Worm (Caenorhabditis elegans) whole organism, L1 larva: ENCODE data around the gene AH9.1.
A peak's percentile ranks its signal among the peaks of the same experiment; 100 is the strongest.

Experiments
- C16A3.4 ChIP-seq: fragments of 150-350 bp; optimal IDR thresholded peaks from 2 replicates; lab custom pipeline; 2014; ENCODE audit warnings: missing biosample characterization, missing genetic modification characterization
- alr-1 ChIP-seq: fragments of 200-800 bp; sonication (Bioruptor generic); optimal IDR thresholded peaks from 2 replicates; lab custom pipeline; 2018; ENCODE audit warnings: borderline replicate concordance, mild to moderate bottlenecking, missing genetic modification characterization, missing compliant biosample characterization
- ama-1 ChIP-seq: fragments of 150-350 bp; optimal IDR thresholded peaks from 2 replicates; lab custom pipeline; 2014
- ceh-88 ChIP-seq: fragments of 200-800 bp; sonication (Bioruptor generic); IDR thresholded peaks from 2 replicates; pipeline ENCODE4 v1.3.6; 2022; ENCODE audit warnings: missing genetic modification characterization, missing compliant biosample characterization
- ces-1 ChIP-seq: fragments of 150-350 bp; optimal IDR thresholded peaks from 2 replicates; lab custom pipeline; 2014; ENCODE audit warnings: missing biosample characterization, missing genetic modification reagents, missing genetic modification characterization
- efl-1 ChIP-seq, 4 experiments: fragments of 150-350 bp; optimal IDR thresholded peaks in 3 of 4; peaks in 1 of 4; 1 replicate in 1 of 4; 2 replicates in 3 of 4; lab custom pipeline; 2014; ENCODE audit warnings: missing biosample characterization in 2 of 4, missing genetic modification characterization in 2 of 4, missing genetic modification reagents in 2 of 4
- elt-2 ChIP-seq: sonication (generic microtip); optimal IDR thresholded peaks from 2 replicates; lab custom pipeline; 2016; ENCODE audit warnings: missing genetic modification characterization, mild to moderate bottlenecking, inconsistent platforms, missing compliant biosample characterization, missing genetic modification reagents
- elt-3 ChIP-seq, 6 experiments: fragments of 150-350 bp in 1 of 6; sonication (generic microtip); optimal IDR thresholded peaks; 2 replicates each; lab custom pipeline; 2017 to 2018; ENCODE audit warnings: missing biosample characterization in 6 of 6, missing genetic modification characterization in 6 of 6, inconsistent platforms in 1 of 6
- ets-5 ChIP-seq: fragments of 200-800 bp; sonication (Bioruptor generic); IDR thresholded peaks from 2 replicates; pipeline ENCODE4 v1.3.6; 2022; ENCODE audit warnings: missing genetic modification characterization, missing compliant biosample characterization
- fkh-10 ChIP-seq: sonication (generic microtip); optimal IDR thresholded peaks from 2 replicates; lab custom pipeline; 2017; ENCODE audit warnings: missing biosample characterization, missing genetic modification reagents, missing genetic modification characterization
- fos-1 ChIP-seq: fragments of 150-350 bp; optimal IDR thresholded peaks from 2 replicates; lab custom pipeline; 2014; ENCODE audit warnings: missing biosample characterization, missing genetic modification characterization
- grh-1 ChIP-seq: fragments of 200-800 bp; sonication (Bioruptor generic); IDR thresholded peaks from 2 replicates; pipeline ENCODE4 v1.3.6; 2022; ENCODE audit warnings: missing genetic modification reagents, missing genetic modification characterization, missing compliant biosample characterization
- irx-1 ChIP-seq: sonication (generic microtip); optimal IDR thresholded peaks from 2 replicates; lab custom pipeline; 2016; ENCODE audit warnings: missing genetic modification characterization, missing compliant biosample characterization
- lin-14 ChIP-seq: fragments of 200-800 bp; sonication (Bioruptor generic); optimal IDR thresholded peaks from 2 replicates; lab custom pipeline; 2018; ENCODE audit warnings: mild to moderate bottlenecking, missing genetic modification characterization, moderate library complexity, missing compliant biosample characterization
- lin-15B ChIP-seq: fragments of 150-350 bp; sonication (generic microtip); optimal IDR thresholded peaks from 3 replicates; lab custom pipeline; 2014; ENCODE audit warnings: missing biosample characterization, missing genetic modification characterization
- lin-39 ChIP-seq: fragments of 150-350 bp; optimal IDR thresholded peaks from 2 replicates; lab custom pipeline; 2014; ENCODE audit warnings: missing biosample characterization, missing genetic modification reagents, missing genetic modification characterization
- lsy-2 ChIP-seq, 2 experiments: fragments of 150-350 bp; optimal IDR thresholded peaks; 2 replicates each; lab custom pipeline; 2014; ENCODE audit warnings: missing biosample characterization in 2 of 2, missing genetic modification characterization in 2 of 2
- mef-2 ChIP-seq: fragments of 150-350 bp; optimal IDR thresholded peaks from 2 replicates; lab custom pipeline; 2014; ENCODE audit warnings: missing biosample characterization, missing genetic modification characterization
- nhr-11 ChIP-seq: fragments of 150-350 bp; optimal IDR thresholded peaks from 2 replicates; lab custom pipeline; 2014; ENCODE audit warnings: missing biosample characterization, missing genetic modification characterization
- nhr-20 ChIP-seq: sonication (generic microtip); optimal IDR thresholded peaks from 2 replicates; lab custom pipeline; 2016; ENCODE audit warnings: mild to moderate bottlenecking, missing genetic modification characterization, missing compliant biosample characterization
- nhr-237 ChIP-seq: fragments of 150-350 bp; optimal IDR thresholded peaks from 2 replicates; lab custom pipeline; 2014; ENCODE audit warnings: missing biosample characterization, missing genetic modification characterization
- nhr-28 ChIP-seq: fragments of 150-350 bp; optimal IDR thresholded peaks from 2 replicates; lab custom pipeline; 2014; ENCODE audit warnings: missing biosample characterization, missing genetic modification characterization
- nhr-77 ChIP-seq: fragments of 150-350 bp; optimal IDR thresholded peaks from 2 replicates; lab custom pipeline; 2014; ENCODE audit warnings: missing biosample characterization, missing genetic modification characterization
- nhr-84 ChIP-seq: sonication (generic microtip); optimal IDR thresholded peaks from 2 replicates; lab custom pipeline; 2017; ENCODE audit warnings: missing biosample characterization, missing genetic modification characterization
- nhr-85 ChIP-seq: sonication (generic microtip); peaks from one replicate; lab custom pipeline; 2016; ENCODE audit warnings: missing genetic modification characterization, inconsistent platforms, missing compliant biosample characterization
- pag-3 ChIP-seq: sonication (generic microtip); optimal IDR thresholded peaks from 2 replicates; lab custom pipeline; 2017; ENCODE audit warnings: missing genetic modification characterization, mild to moderate bottlenecking, missing compliant biosample characterization, antibody characterized with exemption, borderline replicate concordance; ENCODE audit not compliant: insufficient read depth
- pax-3 ChIP-seq: fragments of 200-800 bp; sonication (Bioruptor generic); optimal IDR thresholded peaks from 2 replicates; lab custom pipeline; 2018; ENCODE audit warnings: mild to moderate bottlenecking, missing genetic modification characterization, moderate library complexity, missing compliant biosample characterization
- pqm-1 ChIP-seq: sonication (generic microtip); optimal IDR thresholded peaks from 3 replicates; lab custom pipeline; 2017; ENCODE audit warnings: missing biosample characterization, missing genetic modification characterization
- rnt-1 ChIP-seq: sonication (generic microtip); optimal IDR thresholded peaks from 2 replicates; lab custom pipeline; 2016; ENCODE audit warnings: mild to moderate bottlenecking, missing genetic modification characterization, moderate library complexity, missing compliant biosample characterization
- snpc-4 ChIP-seq: fragments of 150-350 bp; optimal IDR thresholded peaks from 2 replicates; lab custom pipeline; 2014; ENCODE audit warnings: missing biosample characterization, missing genetic modification characterization
- sox-4 ChIP-seq: sonication (generic microtip); optimal IDR thresholded peaks from 2 replicates; lab custom pipeline; 2016; ENCODE audit warnings: missing genetic modification characterization, missing compliant biosample characterization
- sptf-1 ChIP-seq: fragments of 150-350 bp; optimal IDR thresholded peaks from 2 replicates; lab custom pipeline; 2014; ENCODE audit warnings: missing biosample characterization, missing genetic modification characterization
- sup-37 ChIP-seq: fragments of 200-800 bp; sonication (Bioruptor generic); optimal IDR thresholded peaks from 2 replicates; lab custom pipeline; 2018; ENCODE audit warnings: mild to moderate bottlenecking, missing genetic modification characterization, missing compliant biosample characterization
- unc-86 ChIP-seq: sonication (generic microtip); optimal IDR thresholded peaks from 2 replicates; lab custom pipeline; 2016; ENCODE audit warnings: missing genetic modification characterization, missing compliant biosample characterization
- xbp-1 ChIP-seq: sonication (generic microtip); optimal IDR thresholded peaks from 2 replicates; lab custom pipeline; 2016; ENCODE audit warnings: missing genetic modification characterization, missing compliant biosample characterization
- zag-1 ChIP-seq: fragments of 150-350 bp; optimal IDR thresholded peaks from 2 replicates; lab custom pipeline; 2014; ENCODE audit warnings: missing biosample characterization, missing genetic modification characterization
- zip-4 ChIP-seq: fragments of 200-800 bp; sonication (Bioruptor generic); optimal IDR thresholded peaks from 2 replicates; lab custom pipeline; 2018; ENCODE audit warnings: mild to moderate bottlenecking, missing genetic modification characterization, moderate library complexity, missing compliant biosample characterization
- ztf-4 ChIP-seq: fragments of 150-350 bp; optimal IDR thresholded peaks from 2 replicates; lab custom pipeline; 2014; ENCODE audit warnings: missing biosample characterization, missing genetic modification characterization

AH9.1 gene

DNA sequence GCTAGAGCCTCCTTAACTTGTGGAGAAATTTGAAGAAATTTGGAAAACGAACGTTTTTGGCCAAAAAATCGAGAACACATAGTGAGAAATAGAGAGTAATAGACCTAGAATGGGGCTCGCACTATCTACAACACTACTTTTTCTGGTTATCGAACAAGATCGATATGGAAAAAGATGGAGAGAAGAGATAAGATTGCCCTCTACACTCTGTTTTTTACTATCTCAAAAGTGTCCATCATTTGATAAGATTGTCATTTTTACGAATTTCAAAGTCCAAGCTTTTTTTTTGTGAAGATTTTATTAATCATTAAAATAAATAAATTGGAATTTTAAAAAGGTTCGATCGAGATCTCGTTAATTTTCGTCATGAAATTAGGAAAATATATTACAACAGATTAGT is 43.0 kb downstream of the AH9.1 start, which contains the start of gene T24C12.3:
T24C12.3 (minus strand) TSS at position 134 of the 400 bp plus-strand sequence.
- TF ChIP-seq alr-1 = no peak
- TF ChIP-seq lin-14 (GFP tag; lab: Kevin White, UChicago) = peak; percentile 35
- TF ChIP-seq lsy-2 (tag; optimal IDR thresholded peaks at IDR 0.05; lab: Kevin White, UChicago) = no peak
- no peak for TF ChIP-seq grh-1 (GFP tag; lab: Robert Waterston, UW)
- TF ChIP-seq pag-3 (tag; lab: Kevin White, UChicago) = no peak
- no peak for TF ChIP-seq sox-4 (tag; lab: Kevin White, UChicago)
- no peak for TF ChIP-seq nhr-237 (tag; lab: Kevin White, UChicago)
- TF ChIP-seq sup-37 (GFP tag; lab: Kevin White, UChicago) = no peak
- TF ChIP-seq xbp-1 (tag; lab: Kevin White, UChicago) = no peak
- TF ChIP-seq ama-1 (lab: Kevin White, UChicago) = no peak
- TF ChIP-seq lin-15B = no peak
- no peak for TF ChIP-seq ztf-4 (tag; lab: Kevin White, UChicago)
- no peak for TF ChIP-seq efl-1 (optimal IDR thresholded peaks at IDR 0.05; lab: Kevin White, UChicago)
- TF ChIP-seq efl-1 (GFP tag; optimal IDR thresholded peaks at IDR 0.05 in 1 of 2; lab: Kevin White, UChicago) = peak in 1 of 2 experiments; percentile 12
- TF ChIP-seq nhr-85 (tag; lab: Kevin White, UChicago) = peak; percentile 25
- no peak for TF ChIP-seq nhr-11 (tag; lab: Kevin White, UChicago)
- no peak for TF ChIP-seq ces-1 (GFP tag; lab: Kevin White, UChicago)
- no peak for TF ChIP-seq rnt-1 (tag; lab: Kevin White, UChicago)
- TF ChIP-seq zip-4 (GFP tag; lab: Kevin White, UChicago) = no peak
- TF ChIP-seq elt-3 (tag; optimal IDR thresholded peaks at IDR 0.05; lab: Kevin White, UChicago) = peak in 1 of 6 experiments; percentile 61
- peak; percentile 87 for TF ChIP-seq pqm-1 (tag; lab: Kevin White, UChicago)
- no peak for TF ChIP-seq C16A3.4
- no peak for TF ChIP-seq nhr-28 (tag; lab: Kevin White, UChicago)
- no peak for TF ChIP-seq sptf-1 (tag; lab: Kevin White, UChicago)
- TF ChIP-seq pax-3 = no peak
- TF ChIP-seq fos-1 (tag; lab: Kevin White, UChicago) = no peak
- no peak for TF ChIP-seq mef-2 (tag; lab: Kevin White, UChicago)
- TF ChIP-seq elt-2 = peak; percentile 79
- no peak for TF ChIP-seq nhr-77
- TF ChIP-seq unc-86 (tag; lab: Kevin White, UChicago) = no peak
- TF ChIP-seq fkh-10 (GFP tag; lab: Kevin White, UChicago) = no peak
- no peak for TF ChIP-seq nhr-84 (tag; lab: Kevin White, UChicago)
- TF ChIP-seq lin-39 = no peak
- TF ChIP-seq snpc-4 = no peak

ce11 chrX:2199140-2199539 is 47.7 kb downstream of the AH9.1 start, which contains the start of gene T24C12.1:
TSS of gene T24C12.1 (plus strand) at chrX:2199440.
- no peak for TF ChIP-seq pax-3
- no peak for TF ChIP-seq nhr-20 (tag; lab: Kevin White, UChicago)
- TF ChIP-seq ceh-88 (GFP tag; lab: Robert Waterston, UW) = no peak
- no peak for TF ChIP-seq pqm-1 (tag; lab: Kevin White, UChicago)
- no peak for TF ChIP-seq lin-39
- TF ChIP-seq ztf-4 (tag; lab: Kevin White, UChicago) = no peak
- no peak for TF ChIP-seq irx-1 (tag; lab: Kevin White, UChicago)
- TF ChIP-seq zag-1 (tag; lab: Kevin White, UChicago) = no peak

DNA sequence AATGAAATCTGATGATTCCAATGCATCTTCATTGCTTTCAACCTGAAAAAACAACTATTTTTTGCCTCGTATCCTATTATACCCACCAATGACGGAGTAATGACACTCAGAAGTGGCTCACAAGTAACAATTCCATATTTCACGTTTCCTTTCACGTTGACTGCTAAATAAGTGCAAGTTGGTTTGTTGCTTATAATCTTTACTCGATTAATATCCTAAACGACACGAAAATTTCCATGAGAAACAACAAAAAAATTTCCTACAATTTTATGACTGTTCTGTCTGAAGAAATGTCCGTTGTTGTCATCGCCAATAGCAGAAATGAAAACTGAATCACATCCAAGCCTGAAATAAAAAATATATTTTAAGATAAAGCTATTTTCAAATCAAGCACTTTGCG is 49.4 kb downstream of the AH9.1 start:
- TF ChIP-seq ets-5 (GFP tag; lab: Robert Waterston, UW) (no peak), efl-1 (optimal IDR thresholded peaks at IDR 0.05; lab: Kevin White, UChicago) (no peak), efl-1 (GFP tag; optimal IDR thresholded peaks at IDR 0.05 in 1 of 2; lab: Kevin White, UChicago) (peak in 1 of 2 experiments; percentile 91)
- TF ChIP-seq, all 84 proteins: peak for 1
